Fruit fly (Drosophila melanogaster): ENCODE measurements around the gene Atg14.
A peak's percentile ranks its signal among the peaks of the same experiment; 100 is the strongest.

Atg14 gene

DNA sequence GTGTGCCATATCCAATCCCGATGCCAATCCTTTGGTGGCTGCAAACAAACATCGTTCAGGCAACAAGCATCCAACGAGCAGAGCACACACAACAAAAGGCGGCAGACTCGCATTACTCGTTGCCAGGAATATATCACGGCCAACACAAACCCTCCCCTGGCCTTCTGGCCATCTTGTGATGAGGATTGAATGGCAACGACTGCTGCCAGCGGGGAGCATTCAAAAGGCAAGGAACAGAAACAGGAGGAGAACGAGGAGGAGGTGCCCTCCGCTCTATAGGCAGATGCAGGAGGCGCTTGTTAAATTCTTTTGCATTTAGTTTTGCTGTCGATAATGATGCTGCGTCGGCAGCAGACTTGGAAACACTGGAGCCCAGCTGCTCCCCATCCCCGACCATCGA, 20.7 kb upstream of the Atg14 start:
- peak; percentile 51 for TF ChIP-seq EcR (GFP tag; optimal IDR thresholded peaks at IDR 0.05)
- no peak for TF ChIP-seq CG32121 (GFP tag; IDR thresholded peaks at IDR 0.05)
- peak; percentile 19; the same call in 1 of the 3 replicates for TF ChIP-seq CG4496 (GFP tag; IDR thresholded peaks at IDR 0.05)
- TF ChIP-seq Ets98B (GFP tag; IDR thresholded peaks at IDR 0.05): no peak
- peak; percentile 42 for TF ChIP-seq CG13204 (GFP tag; optimal IDR thresholded peaks at IDR 0.05)

dm6 chr3R:29096009-29096443, 20.2 kb upstream of the Atg14 start:
- TF ChIP-seq CG4496 (GFP tag; IDR thresholded peaks at IDR 0.05): peak; percentile 75
- TF ChIP-seq gl (tag; optimal IDR thresholded peaks at IDR 0.05): peak; percentile 71
- no peak for TF ChIP-seq CG8301 (tag; optimal IDR thresholded peaks at IDR 0.05)
- TF ChIP-seq CG13204 (GFP tag; optimal IDR thresholded peaks at IDR 0.05): no peak
- TF ChIP-seq CG14655 (GFP tag; optimal IDR thresholded peaks at IDR 0.05): no peak
- no peak for TF ChIP-seq Pif1A (GFP tag; optimal IDR thresholded peaks at IDR 0.05)
- TF ChIP-seq CG12605 (GFP tag; IDR thresholded peaks at IDR 0.05): peak; percentile 34; the same call in 1 of the 2 replicates
- no peak for TF ChIP-seq CG10348 (GFP tag; IDR thresholded peaks at IDR 0.05)
- TF ChIP-seq CG34367 (tag; optimal IDR thresholded peaks at IDR 0.05): peak; percentile 86
- 0 out of 3 replicates have a peak, but pooled peaks have one; percentile 39 for TF ChIP-seq fd96Ca (GFP tag; IDR thresholded peaks at IDR 0.05)
- no peak for TF ChIP-seq EcR (GFP tag; optimal IDR thresholded peaks at IDR 0.05)
- peak; percentile 90 for TF ChIP-seq CG15710 (tag; optimal IDR thresholded peaks at IDR 0.05)
- 0 out of 2 replicates have a peak, but pooled peaks have one; percentile 23 for TF ChIP-seq rn (GFP tag; IDR thresholded peaks at IDR 0.05)
- no peak for TF ChIP-seq Pif1B (GFP tag; optimal IDR thresholded peaks at IDR 0.05)
- TF ChIP-seq Ets98B (GFP tag; IDR thresholded peaks at IDR 0.05): peak; percentile 48
- TF ChIP-seq CG9948 (tag; optimal IDR thresholded peaks at IDR 0.05): peak; percentile 78
- TF ChIP-seq CG8159 (tag; optimal IDR thresholded peaks at IDR 0.05): peak; percentile 87
- TF ChIP-seq D1 (tag; optimal IDR thresholded peaks at IDR 0.05): no peak
- no peak for TF ChIP-seq Snoo (tag; optimal IDR thresholded peaks at IDR 0.05)
- no peak for TF ChIP-seq CG32121 (GFP tag; IDR thresholded peaks at IDR 0.05)
- peak; percentile 83 for TF ChIP-seq CG17806 (tag; optimal IDR thresholded peaks at IDR 0.05)

DNA sequence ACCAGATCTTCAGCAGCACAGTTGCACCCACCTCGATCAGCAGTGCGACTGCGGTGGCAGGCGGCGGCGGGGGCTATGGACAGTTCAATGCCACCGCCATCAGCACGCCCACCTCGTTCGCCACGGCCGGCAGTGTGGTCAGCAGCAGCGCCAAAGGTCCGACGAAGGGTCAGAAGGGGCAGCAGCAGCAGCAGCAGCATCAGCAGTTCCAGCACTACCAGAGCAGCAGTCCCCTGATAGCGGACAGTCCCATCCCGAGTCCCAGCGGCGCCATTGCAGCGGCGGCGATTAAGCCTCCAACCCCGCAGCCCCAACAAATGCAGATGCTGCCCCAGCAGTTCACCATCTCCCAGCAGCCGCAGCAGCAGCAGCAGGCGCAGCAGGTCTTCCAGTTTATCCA, 18.2 kb upstream of the Atg14 start:
- TF ChIP-seq Ets98B (GFP tag; IDR thresholded peaks at IDR 0.05): no peak

DNA sequence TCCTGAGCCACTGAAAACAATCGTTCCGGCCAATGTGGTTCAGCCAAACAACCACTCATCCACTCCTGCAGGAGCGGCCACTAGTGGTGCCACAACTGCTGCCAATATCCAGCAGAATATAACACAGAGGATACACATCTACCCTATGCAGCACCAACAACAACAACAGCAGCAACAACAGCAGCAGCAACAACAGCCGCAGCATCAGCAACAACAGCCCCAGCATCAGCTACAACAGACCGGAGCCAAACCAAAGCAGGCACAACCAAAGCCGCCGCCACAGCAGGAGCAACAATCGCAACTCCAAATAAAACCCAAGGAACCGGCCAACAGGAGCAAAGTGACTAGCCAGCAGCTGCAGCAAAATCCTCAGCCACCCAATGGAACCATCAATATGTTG, 13.0 kb upstream of the Atg14 start:
- no peak for TF ChIP-seq Ets98B (GFP tag; IDR thresholded peaks at IDR 0.05)
- TF ChIP-seq CG17806 (tag; optimal IDR thresholded peaks at IDR 0.05): no peak
- no peak for TF ChIP-seq Pif1A (GFP tag; optimal IDR thresholded peaks at IDR 0.05)
- TF ChIP-seq gl (tag; optimal IDR thresholded peaks at IDR 0.05): no peak
- TF ChIP-seq fd96Ca (GFP tag; IDR thresholded peaks at IDR 0.05): no peak
- TF ChIP-seq CG32121 (GFP tag; IDR thresholded peaks at IDR 0.05): no peak

dm6 chr3R:29111795-29112194, 4.4 kb upstream of the Atg14 start:
- TF ChIP-seq EcR (GFP tag; optimal IDR thresholded peaks at IDR 0.05) (no peak), Snoo (tag; optimal IDR thresholded peaks at IDR 0.05) (no peak), Pif1A (GFP tag; optimal IDR thresholded peaks at IDR 0.05) (no peak), CG4496 (GFP tag; IDR thresholded peaks at IDR 0.05) (no peak)

dm6 chr3R:29112398-29113150, 3.6 kb upstream of the Atg14 start, which contains the start of the genes alpha-Man-Ib and Pdhb:
Gene alpha-Man-Ib (minus strand): TSS chr3R:29112822.
Gene Pdhb (plus strand): TSS chr3R:29113071.
- no peak for TF ChIP-seq Pif1A (GFP tag; optimal IDR thresholded peaks at IDR 0.05)
- TF ChIP-seq Snoo (tag; optimal IDR thresholded peaks at IDR 0.05): peak; percentile 55
- TF ChIP-seq CG9948 (tag; optimal IDR thresholded peaks at IDR 0.05): no peak
- TF ChIP-seq CG10348 (GFP tag; IDR thresholded peaks at IDR 0.05): peak; percentile 47; the same call in 1 of the 2 replicates
- peak; percentile 69 for TF ChIP-seq CG15710 (tag; optimal IDR thresholded peaks at IDR 0.05)
- 0 out of 3 replicates have a peak, but pooled peaks have one; percentile 62 for TF ChIP-seq CG4496 (GFP tag; IDR thresholded peaks at IDR 0.05)
- peak; percentile 29; the same call in 1 of the 2 replicates for TF ChIP-seq Ets98B (GFP tag; IDR thresholded peaks at IDR 0.05)
- TF ChIP-seq CG8301 (tag; optimal IDR thresholded peaks at IDR 0.05): no peak
- peak; percentile 61 for TF ChIP-seq rn (GFP tag; IDR thresholded peaks at IDR 0.05)
- TF ChIP-seq CG14655 (GFP tag; optimal IDR thresholded peaks at IDR 0.05): no peak
- peak; percentile 55 for TF ChIP-seq CG17806 (tag; optimal IDR thresholded peaks at IDR 0.05)
- TF ChIP-seq CG12605 (GFP tag; IDR thresholded peaks at IDR 0.05): peak; percentile 13; the same call in 1 of the 2 replicates

DNA sequence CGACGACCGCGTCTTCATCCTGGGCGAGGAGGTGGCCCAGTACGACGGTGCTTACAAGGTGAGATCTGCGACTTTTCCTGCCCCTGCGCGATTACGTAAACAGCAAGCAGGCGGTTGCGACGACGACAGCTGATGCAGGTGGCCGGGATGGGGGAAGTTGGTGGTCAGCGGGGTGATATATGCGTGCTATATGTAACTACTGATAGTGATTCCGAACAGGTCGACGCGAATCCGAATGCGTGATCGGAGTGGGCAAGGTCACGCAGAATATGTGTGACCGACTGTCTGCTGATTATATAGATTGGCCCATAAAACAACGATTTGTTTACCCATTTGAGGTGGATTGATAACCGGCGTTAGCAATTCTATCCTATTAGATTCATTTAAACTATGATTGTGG, 2.8 kb upstream of the Atg14 start:
- no peak for TF ChIP-seq CG32121 (GFP tag; IDR thresholded peaks at IDR 0.05)
- TF ChIP-seq CG14655 (GFP tag; optimal IDR thresholded peaks at IDR 0.05): no peak
- no peak for TF ChIP-seq CG15710 (tag; optimal IDR thresholded peaks at IDR 0.05)
- TF ChIP-seq CG12605 (GFP tag; IDR thresholded peaks at IDR 0.05): no peak
- no peak for TF ChIP-seq CG17806 (tag; optimal IDR thresholded peaks at IDR 0.05)
- no peak for TF ChIP-seq Pif1A (GFP tag; optimal IDR thresholded peaks at IDR 0.05)
- TF ChIP-seq CG4496 (GFP tag; IDR thresholded peaks at IDR 0.05): no peak
- TF ChIP-seq CG8301 (tag; optimal IDR thresholded peaks at IDR 0.05): no peak
- no peak for TF ChIP-seq CG10348 (GFP tag; IDR thresholded peaks at IDR 0.05)
- TF ChIP-seq Ets98B (GFP tag; IDR thresholded peaks at IDR 0.05): no peak
- no peak for TF ChIP-seq EcR (GFP tag; optimal IDR thresholded peaks at IDR 0.05)
- TF ChIP-seq CG34367 (tag; optimal IDR thresholded peaks at IDR 0.05): no peak
- no peak for TF ChIP-seq CG9948 (tag; optimal IDR thresholded peaks at IDR 0.05)
- no peak for TF ChIP-seq gl (tag; optimal IDR thresholded peaks at IDR 0.05)
- TF ChIP-seq D1 (tag; optimal IDR thresholded peaks at IDR 0.05): no peak
- no peak for TF ChIP-seq Snoo (tag; optimal IDR thresholded peaks at IDR 0.05)
- TF ChIP-seq CG13204 (GFP tag; optimal IDR thresholded peaks at IDR 0.05): no peak

Measured in whole organism, pupa.